Worm (Caenorhabditis elegans): ENCODE results near the gene prx-6.

ce11 chrV:4672487-4672886 lies 47.4 kb downstream of the prx-6 start, which contains the start of gene K03B4.9:
- no peak for TF ChIP-seq rbr-2 (tag; optimal IDR thresholded peaks at IDR 0.05)
- TF ChIP-seq nhr-6 (tag; optimal IDR thresholded peaks at IDR 0.05) = no peak
- TF ChIP-seq F10B5.3 (tag; optimal IDR thresholded peaks at IDR 0.05) = no peak
- TF ChIP-seq ztf-7 (tag; optimal IDR thresholded peaks at IDR 0.05) = no peak

All from whole organism, L4 larva.